Fruit fly (Drosophila melanogaster): ENCODE measurements around the gene Rpn3.

The Rpn3 gene

dm6 chr2L:19010566-19010965, 41.0 kb upstream of the Rpn3 start, which contains the start of gene robl37BC:
Gene robl37BC (plus strand): TSS chr2L:19010866.
- TF ChIP-seq CG5204 (GFP tag; optimal IDR thresholded peaks at IDR 0.05) (no peak), kay (GFP tag; ENCODE audit: borderline replicate concordance) (no peak), bab1 (GFP tag; optimal IDR thresholded peaks at IDR 0.05) (no peak)

dm6 chr2L:19011895-19012645, 39.5 kb upstream of the Rpn3 start:
- TF ChIP-seq ovo (GFP tag; optimal IDR thresholded peaks at IDR 0.05) (no peak), CG14711 (tag; optimal IDR thresholded peaks at IDR 0.05) (no peak), Mnt (GFP tag; optimal IDR thresholded peaks at IDR 0.05) (no peak), kay (GFP tag; ENCODE audit: borderline replicate concordance) (no peak), pad (GFP tag; optimal IDR thresholded peaks at IDR 0.05) (no peak), bab1 (GFP tag; optimal IDR thresholded peaks at IDR 0.05) (no peak), CG7101 (tag; optimal IDR thresholded peaks at IDR 0.05) (peak; percentile 14), CG12768 (GFP tag; optimal IDR thresholded peaks at IDR 0.05) (no peak), CG33017 (tag; optimal IDR thresholded peaks at IDR 0.05) (peak; percentile 56), CG7045 (GFP tag; optimal IDR thresholded peaks at IDR 0.05) (no peak)

- TF ChIP-seq CG1620 (GFP tag; optimal IDR thresholded peaks at IDR 0.05) (no peak), CG11617 (GFP tag; optimal IDR thresholded peaks at IDR 0.05) (no peak), CG5204 (GFP tag; optimal IDR thresholded peaks at IDR 0.05) (no peak), tj (GFP tag; optimal IDR thresholded peaks at IDR 0.05) (no peak)
These were observed 38.7 kb upstream of the Rpn3 start for dm6 chr2L:19012776-19013328.

- TF ChIP-seq CG7045 (GFP tag; optimal IDR thresholded peaks at IDR 0.05) (peak; percentile 64), CG7101 (tag; optimal IDR thresholded peaks at IDR 0.05) (peak; percentile 28), Clk (GFP tag; optimal IDR thresholded peaks at IDR 0.05) (peak; percentile 36), CG12768 (GFP tag; optimal IDR thresholded peaks at IDR 0.05) (peak; percentile 68), pad (GFP tag; optimal IDR thresholded peaks at IDR 0.05) (no peak), cic (GFP tag; optimal IDR thresholded peaks at IDR 0.05) (no peak), tj (GFP tag; optimal IDR thresholded peaks at IDR 0.05) (no peak), toe (GFP tag; optimal IDR thresholded peaks at IDR 0.05) (peak; percentile 41), CG11617 (GFP tag; optimal IDR thresholded peaks at IDR 0.05) (peak; percentile 30), CG33017 (tag; optimal IDR thresholded peaks at IDR 0.05) (peak; percentile 56), Hr96 (GFP tag; optimal IDR thresholded peaks at IDR 0.05) (no peak), CG5204 (GFP tag; optimal IDR thresholded peaks at IDR 0.05) (peak; percentile 67)
These were observed 37.3 kb upstream of the Rpn3 start for dm6 chr2L:19014032-19014880.

- TF ChIP-seq Hr96 (GFP tag; optimal IDR thresholded peaks at IDR 0.05) (no peak), CG11617 (GFP tag; optimal IDR thresholded peaks at IDR 0.05) (no peak), CG1620 (GFP tag; optimal IDR thresholded peaks at IDR 0.05) (no peak), toe (GFP tag; optimal IDR thresholded peaks at IDR 0.05) (no peak), Clk (GFP tag; optimal IDR thresholded peaks at IDR 0.05) (no peak), bab1 (GFP tag; optimal IDR thresholded peaks at IDR 0.05) (no peak), Crg-1 (GFP tag; optimal IDR thresholded peaks at IDR 0.05) (no peak), CG7101 (tag; optimal IDR thresholded peaks at IDR 0.05) (no peak), cic (GFP tag; optimal IDR thresholded peaks at IDR 0.05) (no peak), CG14711 (tag; optimal IDR thresholded peaks at IDR 0.05) (no peak), CG33017 (tag; optimal IDR thresholded peaks at IDR 0.05) (no peak), CG7045 (GFP tag; optimal IDR thresholded peaks at IDR 0.05) (no peak), cnc (optimal IDR thresholded peaks at IDR 0.05) (no peak)
These were observed 36.7 kb upstream of the Rpn3 start for dm6 chr2L:19014881-19015366.

dm6 chr2L:19015628-19016027, 36.0 kb upstream of the Rpn3 start:
- TF ChIP-seq tj (GFP tag; optimal IDR thresholded peaks at IDR 0.05), result no peak
- no peak for TF ChIP-seq CG5204 (GFP tag; optimal IDR thresholded peaks at IDR 0.05)
- no peak for TF ChIP-seq CG7101 (tag; optimal IDR thresholded peaks at IDR 0.05)
- TF ChIP-seq CG14711 (tag; optimal IDR thresholded peaks at IDR 0.05), result no peak
- no peak for TF ChIP-seq Hr96 (GFP tag; optimal IDR thresholded peaks at IDR 0.05)
- TF ChIP-seq ovo (GFP tag; optimal IDR thresholded peaks at IDR 0.05), result no peak
- no peak for TF ChIP-seq CG1620 (GFP tag; optimal IDR thresholded peaks at IDR 0.05)
- TF ChIP-seq cic (GFP tag; optimal IDR thresholded peaks at IDR 0.05), result no peak

dm6 chr2L:19017060-19017459, 34.5 kb upstream of the Rpn3 start:
- TF ChIP-seq cic (GFP tag; optimal IDR thresholded peaks at IDR 0.05), result no peak
- no peak for TF ChIP-seq CG12768 (GFP tag; optimal IDR thresholded peaks at IDR 0.05)
